Fruit fly (Drosophila melanogaster): ENCODE data around the gene Cdep.

DNA sequence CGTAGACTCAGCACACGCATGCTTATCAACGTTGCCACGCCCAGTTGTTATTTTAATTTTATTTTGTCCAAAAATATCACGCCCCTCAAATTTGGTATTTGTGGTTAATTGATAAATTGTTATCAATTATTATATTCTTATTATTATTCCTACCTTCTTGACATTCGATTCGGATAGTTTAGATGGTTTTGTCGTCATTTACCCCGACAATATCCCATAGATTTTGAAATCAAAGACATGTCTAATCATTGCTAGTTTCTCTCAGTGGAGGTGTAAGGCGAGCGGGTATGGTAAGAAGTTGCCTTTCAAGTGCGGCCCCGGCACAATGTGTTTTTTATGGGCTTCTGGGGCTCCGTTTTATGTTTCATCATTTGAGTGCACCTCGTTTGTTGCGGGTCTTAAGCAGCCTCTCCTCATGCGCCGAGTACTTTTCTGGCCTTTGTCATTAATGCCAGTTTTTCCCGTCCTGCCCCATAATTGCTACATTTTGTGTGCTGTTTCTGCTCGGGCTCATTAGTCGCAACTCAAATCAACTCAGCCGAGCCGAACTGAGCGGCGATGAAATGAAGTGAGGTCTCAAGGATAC, 68.9 kb downstream of the Cdep start:
- TF ChIP-seq CG8478 (optimal IDR thresholded peaks at IDR 0.05): no peak
- no peak for TF ChIP-seq CTCF (optimal IDR thresholded peaks at IDR 0.05)
